Worm (Caenorhabditis elegans) whole organism, L2 larva: ENCODE measurements around the gene C01G10.17.

ENCODE experiments used
- C34F6.9 ChIP-seq: fragments of 150-350 bp; optimal IDR thresholded peaks from 2 replicates; lab custom pipeline; 2014; ENCODE audit warnings: missing biosample characterization, missing genetic modification characterization
- F13H6.1 ChIP-seq: sonication (generic microtip); optimal IDR thresholded peaks from 2 replicates; lab custom pipeline; 2016; ENCODE audit warnings: missing genetic modification characterization, missing compliant biosample characterization
- R02D3.7 ChIP-seq: fragments of 150-350 bp; optimal IDR thresholded peaks from 2 replicates; lab custom pipeline; 2014; ENCODE audit warnings: missing biosample characterization, missing genetic modification characterization
- Y55F3AM.14 ChIP-seq: fragments of 200-800 bp; sonication (Bioruptor generic); optimal IDR thresholded peaks from 2 replicates; lab custom pipeline; 2018; ENCODE audit warnings: mild to moderate bottlenecking, missing genetic modification characterization, missing compliant biosample characterization
- ZK546.5 ChIP-seq: sonication (generic microtip); optimal IDR thresholded peaks from 2 replicates; lab custom pipeline; 2017; ENCODE audit warnings: missing biosample characterization, missing genetic modification characterization
- alr-1 ChIP-seq: fragments of 150-350 bp; optimal IDR thresholded peaks from 2 replicates; lab custom pipeline; 2014; ENCODE audit warnings: missing biosample characterization, missing genetic modification characterization
- aly-2 ChIP-seq: fragments of 150-350 bp; optimal IDR thresholded peaks from 2 replicates; lab custom pipeline; 2014; ENCODE audit warnings: missing biosample characterization, missing genetic modification characterization
- ama-1 ChIP-seq: fragments of 150-350 bp; optimal IDR thresholded peaks from 2 replicates; lab custom pipeline; 2018; ENCODE audit warnings: inconsistent platforms
- blmp-1 ChIP-seq: sonication (generic microtip); optimal IDR thresholded peaks from 2 replicates; lab custom pipeline; 2017; ENCODE audit warnings: missing genetic modification characterization, mild to moderate bottlenecking, missing compliant biosample characterization, antibody characterized with exemption, moderate library complexity; ENCODE audit not compliant: insufficient read depth
- ceh-16 ChIP-seq: fragments of 150-350 bp; optimal IDR thresholded peaks from 2 replicates; lab custom pipeline; 2014; ENCODE audit warnings: missing biosample characterization, missing genetic modification characterization
- ceh-82 ChIP-seq: fragments of 150-350 bp; optimal IDR thresholded peaks from 2 replicates; lab custom pipeline; 2014; ENCODE audit warnings: missing biosample characterization, missing genetic modification characterization
- crh-2 ChIP-seq: sonication (generic microtip); optimal IDR thresholded peaks from 2 replicates; lab custom pipeline; 2017; ENCODE audit warnings: missing biosample characterization, missing genetic modification characterization
- dmd-4 ChIP-seq: sonication (generic microtip); optimal IDR thresholded peaks from 2 replicates; lab custom pipeline; 2017; ENCODE audit warnings: missing biosample characterization, missing genetic modification characterization
- egl-27 ChIP-seq: sonication (generic microtip); optimal IDR thresholded peaks from 3 replicates; lab custom pipeline; 2017; ENCODE audit warnings: missing biosample characterization, missing genetic modification reagents, missing genetic modification characterization
- elt-1 ChIP-seq: fragments of 150-350 bp; optimal IDR thresholded peaks from 2 replicates; lab custom pipeline; 2014; ENCODE audit warnings: missing biosample characterization, missing genetic modification characterization
- elt-3 ChIP-seq: sonication (generic microtip); optimal IDR thresholded peaks from 2 replicates; lab custom pipeline; 2017; ENCODE audit warnings: missing biosample characterization, missing genetic modification characterization
- fos-1 ChIP-seq: fragments of 150-350 bp; optimal IDR thresholded peaks from 2 replicates; lab custom pipeline; 2014; ENCODE audit warnings: missing biosample characterization, missing genetic modification characterization
- gmeb-1 ChIP-seq: fragments of 150-350 bp; optimal IDR thresholded peaks from 2 replicates; lab custom pipeline; 2014; ENCODE audit warnings: missing biosample characterization, missing genetic modification characterization
- lin-11 ChIP-seq: fragments of 150-350 bp; sonication (generic microtip); optimal IDR thresholded peaks from 2 replicates; lab custom pipeline; 2014; ENCODE audit warnings: missing biosample characterization, missing genetic modification characterization, inconsistent platforms, mixed read lengths
- lin-13 ChIP-seq: fragments of 150-350 bp; optimal IDR thresholded peaks from 2 replicates; lab custom pipeline; 2014; ENCODE audit warnings: missing biosample characterization, missing genetic modification reagents, missing genetic modification characterization
- lin-39 ChIP-seq: fragments of 150-350 bp; optimal IDR thresholded peaks from 2 replicates; lab custom pipeline; 2014; ENCODE audit warnings: missing biosample characterization, missing genetic modification reagents, missing genetic modification characterization
- lsy-2 ChIP-seq, 2 experiments: fragments of 150-350 bp in 1 of 2; sonication (generic microtip) in 1 of 2; optimal IDR thresholded peaks; 2 replicates each; lab custom pipeline; 2014 to 2017; ENCODE audit warnings: missing biosample characterization in 2 of 2, missing genetic modification characterization in 2 of 2
- mab-5 ChIP-seq: fragments of 150-350 bp; optimal IDR thresholded peaks from 2 replicates; lab custom pipeline; 2014; ENCODE audit warnings: missing biosample characterization, missing genetic modification characterization
- mbf-1 ChIP-seq: sonication (generic microtip); optimal IDR thresholded peaks from 2 replicates; lab custom pipeline; 2017; ENCODE audit warnings: missing biosample characterization, missing genetic modification characterization
- mdl-1 ChIP-seq, 2 experiments: fragments of 150-350 bp in 1 of 2; sonication (generic microtip) in 1 of 2; optimal IDR thresholded peaks; 2 replicates each; lab custom pipeline; 2017; ENCODE audit warnings: missing biosample characterization in 2 of 2, missing genetic modification characterization in 2 of 2
- nhr-10 ChIP-seq: sonication (generic microtip); optimal IDR thresholded peaks from 2 replicates; lab custom pipeline; 2017; ENCODE audit warnings: missing biosample characterization, missing genetic modification characterization
- nhr-11 ChIP-seq: fragments of 150-350 bp; optimal IDR thresholded peaks from 2 replicates; lab custom pipeline; 2014; ENCODE audit warnings: missing biosample characterization, missing genetic modification characterization
- nhr-12 ChIP-seq: fragments of 150-350 bp; optimal IDR thresholded peaks from 2 replicates; lab custom pipeline; 2014; ENCODE audit warnings: missing biosample characterization, missing genetic modification characterization
- nhr-129 ChIP-seq: fragments of 150-350 bp; optimal IDR thresholded peaks from 2 replicates; lab custom pipeline; 2014; ENCODE audit warnings: missing biosample characterization, missing genetic modification characterization
- nhr-21 ChIP-seq: fragments of 150-350 bp; optimal IDR thresholded peaks from 2 replicates; lab custom pipeline; 2014; ENCODE audit warnings: missing biosample characterization, missing genetic modification characterization
- nhr-23 ChIP-seq: fragments of 150-350 bp; optimal IDR thresholded peaks from 2 replicates; lab custom pipeline; 2014; ENCODE audit warnings: missing biosample characterization, missing genetic modification reagents, missing genetic modification characterization
- nhr-237 ChIP-seq: fragments of 150-350 bp; optimal IDR thresholded peaks from 2 replicates; lab custom pipeline; 2014; ENCODE audit warnings: missing biosample characterization, missing genetic modification characterization
- nhr-25 ChIP-seq: fragments of 150-350 bp; sonication (generic microtip); optimal IDR thresholded peaks from 3 replicates; lab custom pipeline; 2014; ENCODE audit warnings: missing biosample characterization, missing genetic modification characterization
- nhr-6 ChIP-seq: fragments of 150-350 bp; optimal IDR thresholded peaks from 2 replicates; lab custom pipeline; 2014; ENCODE audit warnings: missing biosample characterization, missing genetic modification characterization
- nhr-77 ChIP-seq: fragments of 150-350 bp; optimal IDR thresholded peaks from 2 replicates; lab custom pipeline; 2014; ENCODE audit warnings: missing biosample characterization, missing genetic modification characterization
- peb-1 ChIP-seq: fragments of 150-350 bp; optimal IDR thresholded peaks from 2 replicates; lab custom pipeline; 2014; ENCODE audit warnings: missing biosample characterization, missing genetic modification characterization
- sem-4 ChIP-seq: fragments of 150-350 bp; optimal IDR thresholded peaks from 2 replicates; lab custom pipeline; 2014; ENCODE audit warnings: missing biosample characterization, missing genetic modification reagents, missing genetic modification characterization
- skn-1 ChIP-seq: sonication (generic microtip); optimal IDR thresholded peaks from 2 replicates; lab custom pipeline; 2017; ENCODE audit warnings: missing biosample characterization, missing genetic modification characterization
- sma-3 ChIP-seq: sonication (generic microtip); optimal IDR thresholded peaks from 2 replicates; lab custom pipeline; 2016; ENCODE audit warnings: missing genetic modification reagents, missing genetic modification characterization, missing compliant biosample characterization
- sma-9 ChIP-seq, 2 experiments: fragments of 150-350 bp in 1 of 2; sonication (generic microtip) in 1 of 2; optimal IDR thresholded peaks; 2 replicates each; lab custom pipeline; 2014 to 2016; ENCODE audit warnings: missing genetic modification characterization in 2 of 2, mild to moderate bottlenecking in 1 of 2, missing biosample characterization in 1 of 2, missing compliant biosample characterization in 1 of 2, missing genetic modification reagents in 1 of 2, moderate library complexity in 1 of 2
- snpc-4 ChIP-seq: fragments of 150-350 bp; optimal IDR thresholded peaks from 2 replicates; lab custom pipeline; 2014; ENCODE audit warnings: missing biosample characterization, missing genetic modification characterization
- unc-39 ChIP-seq: fragments of 150-350 bp; optimal IDR thresholded peaks from 2 replicates; lab custom pipeline; 2014; ENCODE audit warnings: missing biosample characterization, missing genetic modification characterization
- unc-55 ChIP-seq: fragments of 150-350 bp; sonication (generic microtip); optimal IDR thresholded peaks from 3 replicates; lab custom pipeline; 2014; ENCODE audit warnings: missing biosample characterization, missing genetic modification reagents, missing genetic modification characterization
- unc-62 ChIP-seq: fragments of 150-350 bp; optimal IDR thresholded peaks from 2 replicates; lab custom pipeline; 2014; ENCODE audit warnings: missing biosample characterization, missing genetic modification reagents, missing genetic modification characterization
- zag-1 ChIP-seq: fragments of 150-350 bp; optimal IDR thresholded peaks from 2 replicates; lab custom pipeline; 2014; ENCODE audit warnings: missing biosample characterization, missing genetic modification characterization
- ztf-1 ChIP-seq: fragments of 200-800 bp; sonication (Bioruptor generic); conservative IDR thresholded peaks from 2 replicates; pipeline ENCODE4 v1.3.6; 2022; ENCODE audit warnings: missing genetic modification characterization, missing compliant biosample characterization
- ztf-11 ChIP-seq: sonication (generic microtip); optimal IDR thresholded peaks from 2 replicates; lab custom pipeline; 2017; ENCODE audit warnings: missing biosample characterization, missing genetic modification characterization
- ztf-4 ChIP-seq: fragments of 150-350 bp; optimal IDR thresholded peaks from 2 replicates; lab custom pipeline; 2014; ENCODE audit warnings: missing biosample characterization, missing genetic modification characterization

C01G10.17 gene

DNA sequence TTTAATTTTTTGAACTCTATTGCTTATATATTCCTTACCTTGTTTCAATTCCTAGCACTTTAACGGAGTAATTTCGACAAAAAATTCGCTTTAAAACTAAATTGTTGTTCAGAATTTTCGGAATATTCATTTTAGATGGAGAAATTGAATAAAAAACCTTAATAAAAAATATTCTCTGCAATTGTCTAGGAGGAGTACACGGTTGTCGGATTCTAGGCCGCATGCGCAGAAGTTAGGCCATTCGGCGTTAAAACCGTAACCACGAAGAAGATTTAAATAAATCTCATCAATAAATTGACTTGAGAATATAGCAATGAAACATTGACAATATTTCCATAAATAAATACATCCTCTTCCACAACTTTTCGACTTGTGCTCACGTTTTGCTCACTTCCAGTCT lies 8.3 kb upstream of the C01G10.17 start, which contains the start of the genes C01G10.10 and C01G10.9:
TSS of gene C01G10.10 (minus strand) at position 151 of the 400 bp plus-strand sequence.
TSS of gene C01G10.9 (plus strand) at position 240 of the 400 bp plus-strand sequence.
- TF ChIP-seq mbf-1 (tag; lab: Kevin White, UChicago) (no peak), lin-39 (no peak), dmd-4 (no peak), snpc-4 (tag; lab: Kevin White, UChicago) (peak; percentile 50), sma-9 (GFP tag; optimal IDR thresholded peaks at IDR 0.05; lab: Kevin White, UChicago) (peak; percentile 82), sma-9 (tag; optimal IDR thresholded peaks at IDR 0.05; lab: Kevin White, UChicago) (no peak), nhr-129 (no peak), unc-39 (tag; lab: Kevin White, UChicago) (no peak), nhr-237 (no peak), nhr-23 (no peak), mab-5 (tag; lab: Kevin White, UChicago) (no peak), crh-2 (tag; lab: Kevin White, UChicago) (peak; percentile 45), nhr-6 (no peak), aly-2 (no peak), F13H6.1 (tag; lab: Kevin White, UChicago) (peak; percentile 73), ama-1 (lab: Kevin White, UChicago) (no peak), ztf-11 (no peak), Y55F3AM.14 (no peak), elt-3 (tag; lab: Kevin White, UChicago) (no peak), unc-62 (no peak), nhr-12 (tag; lab: Kevin White, UChicago) (no peak), fos-1 (tag; lab: Kevin White, UChicago) (peak; percentile 9), sem-4 (tag; lab: Kevin White, UChicago) (peak; percentile 41), mdl-1 (tag; optimal IDR thresholded peaks at IDR 0.05; lab: Kevin White, UChicago) (no peak), nhr-25 (tag; lab: Kevin White, UChicago) (peak; percentile 46), nhr-21 (tag; lab: Kevin White, UChicago) (no peak), ztf-1 (GFP tag; lab: Robert Waterston, UW) (no peak), nhr-11 (tag; lab: Kevin White, UChicago) (no peak), ceh-82 (tag; lab: Kevin White, UChicago) (no peak), lsy-2 (tag; optimal IDR thresholded peaks at IDR 0.05; lab: Kevin White, UChicago) (peak; percentile 13 to 75), gmeb-1 (peak; percentile 47), blmp-1 (tag; lab: Kevin White, UChicago) (no peak), egl-27 (tag; lab: Kevin White, UChicago) (no peak), R02D3.7 (tag; lab: Kevin White, UChicago) (no peak), lin-11 (no peak), lin-13 (peak; percentile 51), peb-1 (tag; lab: Kevin White, UChicago) (no peak), nhr-10 (tag; lab: Kevin White, UChicago) (no peak), alr-1 (tag; lab: Kevin White, UChicago) (no peak), unc-55 (GFP tag; lab: Kevin White, UChicago) (peak; percentile 47), ceh-16 (peak; percentile 13), elt-1 (tag; lab: Kevin White, UChicago) (no peak), nhr-77 (tag; lab: Kevin White, UChicago) (no peak), zag-1 (no peak), ZK546.5 (tag; lab: Kevin White, UChicago) (no peak), skn-1 (tag; lab: Kevin White, UChicago) (no peak), C34F6.9 (tag; lab: Kevin White, UChicago) (peak; percentile 64), ztf-4 (tag; lab: Kevin White, UChicago) (no peak), sma-3 (peak; percentile 68)
- TF ChIP-seq, all 48 proteins: peak for 14
